Worm (Caenorhabditis elegans) whole organism, L1 larva: ENCODE data around the gene K08H2.4.

Source experiments
- C04F5.9 ChIP-seq: sonication (generic microtip); optimal IDR thresholded peaks from 2 replicates; lab custom pipeline; 2016; ENCODE audit warnings: missing genetic modification characterization, missing compliant biosample characterization
- Y116A8C.19 ChIP-seq: sonication (generic microtip); optimal IDR thresholded peaks from 2 replicates; lab custom pipeline; 2016; ENCODE audit warnings: missing compliant biosample characterization, missing genetic modification characterization, borderline replicate concordance
- alr-1 ChIP-seq: fragments of 200-800 bp; sonication (Bioruptor generic); optimal IDR thresholded peaks from 2 replicates; lab custom pipeline; 2018; ENCODE audit warnings: borderline replicate concordance, mild to moderate bottlenecking, missing genetic modification characterization, missing compliant biosample characterization
- blmp-1 ChIP-seq: fragments of 150-350 bp; optimal IDR thresholded peaks from 2 replicates; lab custom pipeline; 2014; ENCODE audit warnings: missing biosample characterization, missing genetic modification characterization
- ceh-8 ChIP-seq: fragments of 200-800 bp; sonication (Bioruptor generic); optimal IDR thresholded peaks from 2 replicates; lab custom pipeline; 2018; ENCODE audit warnings: mild to moderate bottlenecking, missing genetic modification characterization, moderate library complexity, missing compliant biosample characterization
- ceh-82 ChIP-seq, 3 experiments: fragments of 150-350 bp in 1 of 3; sonication (generic microtip) in 2 of 3; optimal IDR thresholded peaks; 2 replicates each; lab custom pipeline; 2014 to 2017; ENCODE audit warnings: missing biosample characterization in 3 of 3, missing genetic modification characterization in 3 of 3
- ceh-88 ChIP-seq: fragments of 200-800 bp; sonication (Bioruptor generic); IDR thresholded peaks from 2 replicates; pipeline ENCODE4 v1.3.6; 2022; ENCODE audit warnings: missing genetic modification characterization, missing compliant biosample characterization
- ceh-90 ChIP-seq: sonication (generic microtip); optimal IDR thresholded peaks from 2 replicates; lab custom pipeline; 2016; ENCODE audit warnings: missing genetic modification characterization, missing compliant biosample characterization
- dpl-1 ChIP-seq, 3 experiments: fragments of 150-350 bp in 2 of 3; sonication (generic microtip) in 1 of 3; optimal IDR thresholded peaks; 2 replicates each; lab custom pipeline; 2014 to 2017; ENCODE audit warnings: missing biosample characterization in 3 of 3, missing genetic modification characterization in 3 of 3, missing genetic modification reagents in 3 of 3
- dsc-1 ChIP-seq: sonication (generic microtip); optimal IDR thresholded peaks from 2 replicates; lab custom pipeline; 2016; ENCODE audit warnings: mild to moderate bottlenecking, missing genetic modification characterization, missing compliant biosample characterization
- efl-1 ChIP-seq, 4 experiments: fragments of 150-350 bp; optimal IDR thresholded peaks in 3 of 4; peaks in 1 of 4; 1 replicate in 1 of 4; 2 replicates in 3 of 4; lab custom pipeline; 2014; ENCODE audit warnings: missing biosample characterization in 2 of 4, missing genetic modification characterization in 2 of 4, missing genetic modification reagents in 2 of 4
- egl-13 ChIP-seq: sonication (generic microtip); optimal IDR thresholded peaks from 2 replicates; lab custom pipeline; 2016; ENCODE audit warnings: missing genotype, missing genetic modification reagents, missing genetic modification characterization, missing compliant biosample characterization
- egl-27 ChIP-seq, 2 experiments: fragments of 150-350 bp in 1 of 2; sonication (generic microtip); optimal IDR thresholded peaks; 3 replicates each; lab custom pipeline; 2017 to 2018; ENCODE audit warnings: missing biosample characterization in 2 of 2, missing genetic modification characterization in 2 of 2, missing genetic modification reagents in 2 of 2
- elt-2 ChIP-seq: sonication (generic microtip); optimal IDR thresholded peaks from 2 replicates; lab custom pipeline; 2016; ENCODE audit warnings: missing genetic modification characterization, mild to moderate bottlenecking, inconsistent platforms, missing compliant biosample characterization, missing genetic modification reagents
- ets-5 ChIP-seq: fragments of 200-800 bp; sonication (Bioruptor generic); IDR thresholded peaks from 2 replicates; pipeline ENCODE4 v1.3.6; 2022; ENCODE audit warnings: missing genetic modification characterization, missing compliant biosample characterization
- fkh-10 ChIP-seq: sonication (generic microtip); optimal IDR thresholded peaks from 2 replicates; lab custom pipeline; 2017; ENCODE audit warnings: missing biosample characterization, missing genetic modification reagents, missing genetic modification characterization
- fkh-4 ChIP-seq: sonication (generic microtip); optimal IDR thresholded peaks from 2 replicates; lab custom pipeline; 2016; ENCODE audit warnings: missing compliant biosample characterization, missing genetic modification characterization, borderline replicate concordance
- fkh-8 ChIP-seq: sonication (generic microtip); optimal IDR thresholded peaks from 2 replicates; lab custom pipeline; 2016; ENCODE audit warnings: mild to moderate bottlenecking, missing genetic modification characterization, missing compliant biosample characterization
- fos-1 ChIP-seq: fragments of 150-350 bp; optimal IDR thresholded peaks from 2 replicates; lab custom pipeline; 2014; ENCODE audit warnings: missing biosample characterization, missing genetic modification characterization
- hpl-2 ChIP-seq: fragments of 150-350 bp; optimal IDR thresholded peaks from 2 replicates; lab custom pipeline; 2014; ENCODE audit warnings: missing biosample characterization, missing genetic modification reagents, missing genetic modification characterization
- isw-1 ChIP-seq: fragments of 200-800 bp; sonication (Bioruptor generic); IDR thresholded peaks from 2 replicates; pipeline ENCODE4 v1.3.6; 2022; ENCODE audit warnings: missing genetic modification characterization, missing compliant biosample characterization
- jun-1 ChIP-seq: fragments of 150-350 bp; optimal IDR thresholded peaks from 2 replicates; lab custom pipeline; 2014; ENCODE audit warnings: missing biosample characterization, missing genetic modification reagents, missing genetic modification characterization
- lin-14 ChIP-seq: fragments of 200-800 bp; sonication (Bioruptor generic); optimal IDR thresholded peaks from 2 replicates; lab custom pipeline; 2018; ENCODE audit warnings: mild to moderate bottlenecking, missing genetic modification characterization, moderate library complexity, missing compliant biosample characterization
- lin-15B ChIP-seq: fragments of 150-350 bp; sonication (generic microtip); optimal IDR thresholded peaks from 3 replicates; lab custom pipeline; 2014; ENCODE audit warnings: missing biosample characterization, missing genetic modification characterization
- mab-9 ChIP-seq: fragments of 200-800 bp; sonication (Bioruptor generic); IDR thresholded peaks from 2 replicates; pipeline ENCODE4 v1.3.6; 2022; ENCODE audit warnings: missing genetic modification reagents, missing genetic modification characterization, missing compliant biosample characterization
- mdl-1 ChIP-seq, 2 experiments: fragments of 150-350 bp; optimal IDR thresholded peaks; 2 replicates each; lab custom pipeline; 2014 to 2017; ENCODE audit warnings: missing biosample characterization in 2 of 2, missing genetic modification characterization in 2 of 2, inconsistent platforms in 1 of 2
- mef-2 ChIP-seq: fragments of 150-350 bp; optimal IDR thresholded peaks from 2 replicates; lab custom pipeline; 2014; ENCODE audit warnings: missing biosample characterization, missing genetic modification characterization
- nhr-11 ChIP-seq: fragments of 150-350 bp; optimal IDR thresholded peaks from 2 replicates; lab custom pipeline; 2014; ENCODE audit warnings: missing biosample characterization, missing genetic modification characterization
- nhr-19 ChIP-seq: fragments of 200-800 bp; sonication (Bioruptor generic); conservative IDR thresholded peaks from 2 replicates; pipeline ENCODE4 v1.3.6; 2022; ENCODE audit warnings: missing genetic modification characterization, missing compliant biosample characterization
- nhr-20 ChIP-seq: sonication (generic microtip); optimal IDR thresholded peaks from 2 replicates; lab custom pipeline; 2016; ENCODE audit warnings: mild to moderate bottlenecking, missing genetic modification characterization, missing compliant biosample characterization
- nhr-237 ChIP-seq: fragments of 150-350 bp; optimal IDR thresholded peaks from 2 replicates; lab custom pipeline; 2014; ENCODE audit warnings: missing biosample characterization, missing genetic modification characterization
- nhr-71 ChIP-seq: sonication (generic microtip); optimal IDR thresholded peaks from 2 replicates; lab custom pipeline; 2016; ENCODE audit warnings: mild to moderate bottlenecking, missing genetic modification characterization, moderate library complexity, missing compliant biosample characterization
- nhr-76 ChIP-seq: sonication (generic microtip); optimal IDR thresholded peaks from 2 replicates; lab custom pipeline; 2017; ENCODE audit warnings: missing biosample characterization, missing genetic modification characterization
- nhr-77 ChIP-seq: fragments of 150-350 bp; optimal IDR thresholded peaks from 2 replicates; lab custom pipeline; 2014; ENCODE audit warnings: missing biosample characterization, missing genetic modification characterization
- nhr-84 ChIP-seq: sonication (generic microtip); optimal IDR thresholded peaks from 2 replicates; lab custom pipeline; 2017; ENCODE audit warnings: missing biosample characterization, missing genetic modification characterization
- nhr-85 ChIP-seq: sonication (generic microtip); peaks from one replicate; lab custom pipeline; 2016; ENCODE audit warnings: missing genetic modification characterization, inconsistent platforms, missing compliant biosample characterization
- pag-3 ChIP-seq: sonication (generic microtip); optimal IDR thresholded peaks from 2 replicates; lab custom pipeline; 2017; ENCODE audit warnings: missing genetic modification characterization, mild to moderate bottlenecking, missing compliant biosample characterization, antibody characterized with exemption, borderline replicate concordance; ENCODE audit not compliant: insufficient read depth
- rnt-1 ChIP-seq: sonication (generic microtip); optimal IDR thresholded peaks from 2 replicates; lab custom pipeline; 2016; ENCODE audit warnings: mild to moderate bottlenecking, missing genetic modification characterization, moderate library complexity, missing compliant biosample characterization
- snu-23 ChIP-seq: sonication (generic microtip); optimal IDR thresholded peaks from 2 replicates; lab custom pipeline; 2016; ENCODE audit warnings: missing genetic modification characterization, missing compliant biosample characterization
- swsn-7 ChIP-seq: sonication (generic microtip); optimal IDR thresholded peaks from 2 replicates; lab custom pipeline; 2016; ENCODE audit warnings: missing genetic modification characterization, missing compliant biosample characterization
- tbx-2 ChIP-seq: sonication (generic microtip); optimal IDR thresholded peaks from 2 replicates; lab custom pipeline; 2016; ENCODE audit warnings: missing genetic modification characterization, missing compliant biosample characterization
- tlp-1 ChIP-seq: fragments of 150-350 bp; optimal IDR thresholded peaks from 2 replicates; lab custom pipeline; 2014; ENCODE audit warnings: missing biosample characterization, missing genetic modification characterization
- unc-30 ChIP-seq: sonication (generic microtip); optimal IDR thresholded peaks from 2 replicates; lab custom pipeline; 2017; ENCODE audit warnings: missing biosample characterization, missing genetic modification characterization
- unc-86 ChIP-seq: sonication (generic microtip); optimal IDR thresholded peaks from 2 replicates; lab custom pipeline; 2016; ENCODE audit warnings: missing genetic modification characterization, missing compliant biosample characterization
- zag-1 ChIP-seq: fragments of 150-350 bp; optimal IDR thresholded peaks from 2 replicates; lab custom pipeline; 2014; ENCODE audit warnings: missing biosample characterization, missing genetic modification characterization

K08H2.4 gene

DNA sequence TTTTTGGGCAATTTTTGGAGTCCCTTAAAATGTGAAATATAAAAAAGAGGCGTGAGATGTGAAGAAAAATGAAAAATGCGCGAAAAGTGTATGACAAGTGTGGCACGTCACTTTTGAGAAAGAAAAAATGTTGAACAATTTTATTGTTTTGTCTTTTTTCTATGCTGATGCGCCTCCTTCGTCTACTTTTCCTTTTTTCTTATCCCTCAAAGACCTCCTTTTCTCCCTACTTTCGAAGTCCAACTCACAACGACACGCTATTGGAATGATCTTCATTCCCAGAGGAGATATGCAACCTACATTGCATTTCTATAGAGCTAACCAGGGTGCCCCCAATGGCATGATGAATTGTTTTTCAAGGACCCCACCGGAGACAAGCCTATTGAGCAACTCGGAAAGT lies 32.3 kb upstream of the K08H2.4 start:
- TF ChIP-seq egl-27 (tag; optimal IDR thresholded peaks at IDR 0.05; lab: Kevin White, UChicago) (no peak), fkh-4 (tag; lab: Kevin White, UChicago) (no peak), nhr-76 (tag; lab: Kevin White, UChicago) (no peak), lin-14 (peak; percentile 58), isw-1 (GFP tag; lab: Robert Waterston, UW) (no peak), nhr-19 (GFP tag; lab: Robert Waterston, UW) (no peak), fkh-10 (peak; percentile 72), mab-9 (no peak)

DNA sequence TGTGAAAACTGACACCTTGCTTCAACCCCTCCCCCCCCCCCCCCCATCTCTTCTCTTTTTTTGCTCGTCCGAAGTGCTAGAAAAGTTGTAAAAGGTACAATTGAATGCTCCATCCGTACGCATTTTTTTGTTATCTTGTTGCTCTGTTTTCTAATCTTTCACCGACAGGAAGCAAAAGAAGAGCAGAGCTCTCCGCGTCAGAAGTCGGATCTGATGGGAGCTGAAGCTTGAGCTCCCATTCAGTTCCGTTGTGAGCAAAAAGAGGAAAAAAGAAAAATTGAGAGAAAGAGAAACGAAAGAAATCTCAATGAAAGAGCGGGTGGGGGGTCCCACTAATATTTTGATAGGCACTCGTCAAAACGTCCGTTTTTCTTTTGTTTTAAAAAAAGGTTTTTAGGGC lies 31.4 kb upstream of the K08H2.4 start:
- TF ChIP-seq egl-13 (no peak), blmp-1 (tag; lab: Kevin White, UChicago) (no peak), efl-1 (optimal IDR thresholded peaks at IDR 0.05; lab: Kevin White, UChicago) (no peak), efl-1 (GFP tag; optimal IDR thresholded peaks at IDR 0.05 in 1 of 2; lab: Kevin White, UChicago) (peak in 1 of 2 experiments; percentile 82), nhr-20 (tag; lab: Kevin White, UChicago) (no peak), pag-3 (tag; lab: Kevin White, UChicago) (no peak), lin-14 (peak; percentile 74), ceh-82 (tag; optimal IDR thresholded peaks at IDR 0.05; lab: Kevin White, UChicago) (peak in 1 of 3 experiments; percentile 6), rnt-1 (tag; lab: Kevin White, UChicago) (peak; percentile 22), jun-1 (tag; lab: Kevin White, UChicago) (no peak), fos-1 (tag; lab: Kevin White, UChicago) (no peak), fkh-10 (peak; percentile 84)

DNA sequence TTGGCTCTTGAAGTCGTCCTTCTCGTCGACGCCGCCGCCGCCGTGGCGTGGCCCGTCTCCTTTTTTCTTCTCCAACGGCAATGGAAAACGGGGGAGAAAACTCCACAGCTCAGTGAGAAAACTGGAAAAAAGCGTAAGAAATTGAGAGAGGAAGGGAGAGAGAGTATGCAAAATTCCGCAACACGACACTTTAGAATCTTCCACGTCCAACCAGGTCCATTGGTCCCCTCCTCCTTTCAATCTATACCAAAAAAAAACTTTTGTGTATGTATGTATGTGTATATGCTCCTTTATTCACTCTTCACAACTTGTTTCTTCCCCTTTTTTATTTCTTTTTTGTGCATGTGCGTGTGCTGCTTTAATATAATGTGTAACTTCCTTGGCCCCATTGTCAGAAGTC lies 29.3 kb upstream of the K08H2.4 start:
- TF ChIP-seq fkh-10 (peak; percentile 69), ceh-88 (GFP tag; lab: Robert Waterston, UW) (no peak), lin-14 (peak; percentile 61), ceh-82 (tag; optimal IDR thresholded peaks at IDR 0.05; lab: Kevin White, UChicago) (peak in 1 of 3 experiments; percentile 0)

DNA sequence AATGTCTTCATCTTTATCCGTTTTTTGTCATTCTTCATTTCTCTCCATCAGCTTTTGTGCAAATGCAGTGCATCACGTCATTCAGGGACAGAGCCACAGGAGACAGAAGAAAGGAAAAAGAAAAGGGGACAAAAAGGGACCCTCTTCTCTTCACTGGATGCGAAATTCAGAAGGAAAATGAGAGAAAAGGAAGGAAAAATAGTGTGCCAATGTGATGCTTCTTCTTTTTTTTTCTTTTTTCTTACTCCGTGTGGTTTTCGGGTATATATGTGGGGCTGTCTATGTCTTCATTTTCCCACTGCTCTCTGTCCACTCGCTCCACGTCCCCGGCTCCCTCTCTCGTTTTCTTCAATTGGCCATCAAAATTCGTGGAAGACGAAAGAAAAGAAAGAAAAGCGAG lies 27.8 kb upstream of the K08H2.4 start:
- TF ChIP-seq nhr-20 (tag; lab: Kevin White, UChicago), result no peak
- TF ChIP-seq lin-15B (tag; lab: Kevin White, UChicago), result no peak
- no peak for TF ChIP-seq nhr-77 (tag; lab: Kevin White, UChicago)
- TF ChIP-seq alr-1 (tag; lab: Kevin White, UChicago), result no peak
- peak; percentile 59 for TF ChIP-seq snu-23 (GFP tag; lab: Kevin White, UChicago)
- no peak for TF ChIP-seq nhr-11 (tag; lab: Kevin White, UChicago)
- TF ChIP-seq fkh-8 (tag; lab: Kevin White, UChicago), result no peak
- no peak for TF ChIP-seq nhr-85 (tag; lab: Kevin White, UChicago)
- TF ChIP-seq ceh-82 (tag; optimal IDR thresholded peaks at IDR 0.05; lab: Kevin White, UChicago), result peak; percentile 8 to 19 (median 14)
- no peak for TF ChIP-seq mdl-1 (tag; optimal IDR thresholded peaks at IDR 0.05; lab: Kevin White, UChicago)
- TF ChIP-seq mab-9, result no peak
- TF ChIP-seq tlp-1, result no peak
- no peak for TF ChIP-seq jun-1 (tag; lab: Kevin White, UChicago)
- peak; percentile 67 for TF ChIP-seq nhr-71
- peak; percentile 62 for TF ChIP-seq dsc-1
- no peak for TF ChIP-seq ceh-90
- TF ChIP-seq unc-86, result peak; percentile 61
- TF ChIP-seq pag-3 (tag; lab: Kevin White, UChicago), result peak; percentile 76
- TF ChIP-seq nhr-237 (tag; lab: Kevin White, UChicago), result no peak
- peak; percentile 83 for TF ChIP-seq zag-1
- TF ChIP-seq elt-2 (tag; lab: Kevin White, UChicago), result no peak
- no peak for TF ChIP-seq dpl-1 (GFP tag; optimal IDR thresholded peaks at IDR 0.05; lab: Kevin White, UChicago)
- peak; percentile 89 for TF ChIP-seq fkh-10
- no peak for TF ChIP-seq C04F5.9 (tag; lab: Kevin White, UChicago)
- TF ChIP-seq Y116A8C.19, result no peak
- TF ChIP-seq mef-2 (tag; lab: Kevin White, UChicago), result no peak
- no peak for TF ChIP-seq efl-1 (optimal IDR thresholded peaks at IDR 0.05; lab: Kevin White, UChicago)
- peak in 1 of 2 experiments; percentile 3 for TF ChIP-seq efl-1 (GFP tag; optimal IDR thresholded peaks at IDR 0.05 in 1 of 2; lab: Kevin White, UChicago)
- no peak for TF ChIP-seq nhr-84 (tag; lab: Kevin White, UChicago)
- no peak for TF ChIP-seq hpl-2 (GFP tag; lab: Kevin White, UChicago)
- peak; percentile 23 for TF ChIP-seq swsn-7 (tag; lab: Kevin White, UChicago)
- no peak for TF ChIP-seq ets-5 (GFP tag; lab: Robert Waterston, UW)
- peak; percentile 57 for TF ChIP-seq tbx-2 (tag; lab: Kevin White, UChicago)
- peak; percentile 10 for TF ChIP-seq ceh-8
- no peak for TF ChIP-seq unc-30 (tag; lab: Kevin White, UChicago)
